Fruit fly (Drosophila melanogaster) whole organism, wandering third instar larva: ENCODE results near the gene mRpL15.

Experiments used
- Abd-B ChIP-seq: fragments of >200 bp; optimal IDR thresholded peaks from 2 replicates; lab custom pipeline; 2017; ENCODE audit warnings: missing biosample characterization, missing genetic modification characterization
- Dif ChIP-seq: fragments of 200-275, 200-300 bp; sonication (Bioruptor generic); optimal IDR thresholded peaks from 2 replicates; lab custom pipeline; 2018; ENCODE audit warnings: missing biosample characterization, missing genetic modification characterization; ENCODE audit not compliant: partially characterized antibody
- Hnf4 ChIP-seq: fragments of 200-800 bp; sonication (Bioruptor generic); optimal IDR thresholded peaks from 2 replicates; lab custom pipeline; 2016; ENCODE audit warnings: missing biosample characterization, mild to moderate bottlenecking, missing genetic modification characterization
- Mio ChIP-seq: sonication (Bioruptor generic); optimal IDR thresholded peaks from 2 replicates; lab custom pipeline; 2016; ENCODE audit warnings: missing biosample characterization, missing genetic modification characterization
- br ChIP-seq: fragments of 200-800 bp; sonication (Bioruptor generic); optimal IDR thresholded peaks from 2 replicates; lab custom pipeline; 2016; ENCODE audit warnings: missing biosample characterization, missing genetic modification characterization
- brk ChIP-seq: fragments of 200-800 bp; sonication (Bioruptor generic); optimal IDR thresholded peaks from 2 replicates; lab custom pipeline; 2016; ENCODE audit warnings: missing biosample characterization, mild to moderate bottlenecking, missing genetic modification characterization
- dsf ChIP-seq: sonication (Bioruptor generic); optimal IDR thresholded peaks from 2 replicates; lab custom pipeline; 2016; ENCODE audit warnings: missing biosample characterization, missing genetic modification characterization, borderline replicate concordance
- h ChIP-seq: fragments of 200-800 bp; sonication (Bioruptor generic); optimal IDR thresholded peaks from 3 replicates; lab custom pipeline; 2016; ENCODE audit warnings: missing biosample characterization, mild to moderate bottlenecking, missing genetic modification characterization
- jim ChIP-seq: fragments of 175-275, 200-325 bp; sonication (Bioruptor generic); optimal IDR thresholded peaks from 2 replicates; lab custom pipeline; 2016; ENCODE audit warnings: missing biosample characterization, mild to moderate bottlenecking, missing genetic modification characterization
- psq ChIP-seq: fragments of 200-800 bp; sonication (Bioruptor generic); optimal IDR thresholded peaks from 3 replicates; lab custom pipeline; 2017; ENCODE audit warnings: missing biosample characterization, mild to moderate bottlenecking, missing genetic modification characterization, moderate library complexity
- usp ChIP-seq: fragments of >200 bp; optimal IDR thresholded peaks from 2 replicates; lab custom pipeline; 2017; ENCODE audit warnings: missing biosample characterization, missing genetic modification characterization
- woc ChIP-seq: sonication (Bioruptor generic); optimal IDR thresholded peaks from 2 replicates; lab custom pipeline; 2016; ENCODE audit warnings: missing biosample characterization, mild to moderate bottlenecking, missing genetic modification characterization

DNA sequence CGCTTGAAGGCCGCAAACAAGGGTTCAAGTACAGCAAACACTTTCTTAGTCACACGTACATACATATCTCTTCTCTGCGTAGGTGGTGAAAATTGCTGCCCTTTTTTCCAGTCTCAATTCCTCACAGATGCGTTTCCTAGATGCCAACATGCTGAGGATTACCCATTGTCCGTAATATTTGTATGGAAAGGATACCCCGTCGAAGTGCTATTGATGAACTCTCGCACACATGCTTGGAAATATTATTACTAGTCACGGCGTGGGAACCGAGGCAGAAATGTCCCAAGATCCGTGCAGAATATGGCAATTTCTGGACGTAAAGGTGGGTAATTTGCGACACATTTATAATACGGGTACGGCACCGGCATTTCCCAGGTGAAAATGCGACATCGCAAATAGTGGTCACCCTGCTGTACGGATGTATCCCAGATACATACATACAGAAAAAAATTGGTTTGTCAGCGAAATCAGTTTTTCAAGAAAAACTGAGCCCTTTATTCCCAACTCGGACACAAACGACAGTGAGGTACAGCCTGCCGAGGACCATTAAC lies 30.6 kb downstream of the mRpL15 start:
- TF ChIP-seq psq (GFP tag; lab: Kevin White, UChicago) (no peak), br (GFP tag; lab: Kevin White, UChicago) (no peak), Mio (GFP tag; lab: Kevin White, UChicago) (no peak), brk (GFP tag; lab: Kevin White, UChicago) (no peak), h (GFP tag; lab: Kevin White, UChicago) (no peak), usp (GFP tag; lab: Kevin White, UChicago) (no peak), Hnf4 (no peak), dsf (GFP tag; lab: Kevin White, UChicago) (no peak), Dif (GFP tag; lab: Kevin White, UChicago) (no peak), jim (no peak), woc (no peak), Abd-B (GFP tag; lab: Kevin White, UChicago) (no peak)
